Worm (Caenorhabditis elegans) whole organism, L1 larva: ENCODE data around the gene srt-6.

ENCODE experiments used
- blmp-1 ChIP-seq: fragments of 150-350 bp; optimal IDR thresholded peaks from 2 replicates; lab custom pipeline; 2014; ENCODE audit warnings: missing biosample characterization, missing genetic modification characterization
- nhr-85 ChIP-seq: sonication (generic microtip); peaks from one replicate; lab custom pipeline; 2016; ENCODE audit warnings: missing genetic modification characterization, inconsistent platforms, missing compliant biosample characterization
- pqm-1 ChIP-seq: sonication (generic microtip); optimal IDR thresholded peaks from 3 replicates; lab custom pipeline; 2017; ENCODE audit warnings: missing biosample characterization, missing genetic modification characterization
- unc-62 ChIP-seq: fragments of 150-350 bp; optimal IDR thresholded peaks from 2 replicates; lab custom pipeline; 2014; ENCODE audit warnings: missing biosample characterization, missing genetic modification reagents, missing genetic modification characterization

ce11 chrV:7379384-7379783, 29.2 kb downstream of the srt-6 start, which contains the start of gene srsx-24:
- TF ChIP-seq nhr-85 (tag; lab: Kevin White, UChicago): no peak
- no peak for TF ChIP-seq blmp-1 (tag; lab: Kevin White, UChicago)
- no peak for TF ChIP-seq pqm-1 (tag; lab: Kevin White, UChicago)
- no peak for TF ChIP-seq unc-62 (GFP tag; lab: Kevin White, UChicago)
